Fruit fly (Drosophila melanogaster): ENCODE results near the gene Hsc70-3.

The Hsc70-3 gene

dm6 chrX:11806867-11807747 is at the start of gene Hsc70-3 (continued):
- TF ChIP-seq br (optimal IDR thresholded peaks at IDR 0.05) (no peak), CG2678 (tag; optimal IDR thresholded peaks at IDR 0.05) (peak; percentile 53), grau (tag; optimal IDR thresholded peaks at IDR 0.05) (peak; percentile 33), chm (GFP tag; IDR thresholded peaks at IDR 0.05) (peak; percentile 15; the same call in 1 of the 2 replicates), sd (tag; optimal IDR thresholded peaks at IDR 0.05) (peak; percentile 58), CG10431 (GFP tag; optimal IDR thresholded peaks at IDR 0.05) (peak; percentile 61), az2 (GFP tag; optimal IDR thresholded peaks at IDR 0.05) (peak; percentile 7), CG9797 (GFP tag; optimal IDR thresholded peaks at IDR 0.05) (no peak), CG12236 (GFP tag; optimal IDR thresholded peaks at IDR 0.05) (peak; percentile 12), zen (tag; optimal IDR thresholded peaks at IDR 0.05) (no peak), tup (GFP tag; optimal IDR thresholded peaks at IDR 0.05) (no peak), lola (GFP tag; optimal IDR thresholded peaks at IDR 0.05) (no peak), CG4328 (GFP tag; optimal IDR thresholded peaks at IDR 0.05) (peak; percentile 15), CG7839 (tag; optimal IDR thresholded peaks at IDR 0.05) (no peak), CG11560 (tag; IDR thresholded peaks at IDR 0.05) (peak; percentile 98), MESR4 (GFP tag; optimal IDR thresholded peaks at IDR 0.05) (peak; percentile 8), CG2120 (GFP tag; optimal IDR thresholded peaks at IDR 0.05) (no peak), psq (GFP tag; optimal IDR thresholded peaks at IDR 0.05) (no peak), emc (GFP tag; optimal IDR thresholded peaks at IDR 0.05) (no peak), Hey (tag; optimal IDR thresholded peaks at IDR 0.05) (no peak), Hr78 (GFP tag; optimal IDR thresholded peaks at IDR 0.05) (peak in 1 of 2 experiments; percentile 6), CG13123 (GFP tag; optimal IDR thresholded peaks at IDR 0.05) (no peak), tna (GFP tag; IDR thresholded peaks at IDR 0.05; ENCODE audit: partially characterized antibody) (no peak; the same call in 1 of the 2 replicates), CG10565 (GFP tag; optimal IDR thresholded peaks at IDR 0.05) (no peak), CG32772 (GFP tag; IDR thresholded peaks at IDR 0.05) (no peak), CG1792 (GFP tag; optimal IDR thresholded peaks at IDR 0.05) (peak; percentile 19), ATbp (GFP tag; optimal IDR thresholded peaks at IDR 0.05) (peak; percentile 89), CG14050 (GFP tag; IDR thresholded peaks at IDR 0.05) (no peak), dimm (GFP tag; IDR thresholded peaks at IDR 0.05) (no peak), Dll (GFP tag; IDR thresholded peaks at IDR 0.05; ENCODE audit: partially characterized antibody) (peak; percentile 89), Hsf (GFP tag; optimal IDR thresholded peaks at IDR 0.05) (no peak), CG2875 (GFP tag; optimal IDR thresholded peaks at IDR 0.05) (peak; percentile 81), CG8089 (GFP tag; optimal IDR thresholded peaks at IDR 0.05) (peak; percentile 34), sna (GFP tag; IDR thresholded peaks at IDR 0.05; ENCODE audit: partially characterized antibody) (peak; percentile 79; the same call in 1 of the 2 replicates), jumu (GFP tag; optimal IDR thresholded peaks at IDR 0.05) (no peak), Max (GFP tag; optimal IDR thresholded peaks at IDR 0.05) (no peak), CG4404 (GFP tag; IDR thresholded peaks at IDR 0.05) (no peak), ato (GFP tag; IDR thresholded peaks at IDR 0.05; ENCODE audit: partially characterized antibody) (no peak), Bdp1 (GFP tag; optimal IDR thresholded peaks at IDR 0.05) (no peak), HLHmδ (GFP tag; optimal IDR thresholded peaks at IDR 0.05) (peak; percentile 62), twi (tag; optimal IDR thresholded peaks at IDR 0.05) (no peak), Ets97D (GFP tag; optimal IDR thresholded peaks at IDR 0.05) (no peak), odd (GFP tag; optimal IDR thresholded peaks at IDR 0.05) (peak; percentile 68), exex (tag; optimal IDR thresholded peaks at IDR 0.05) (no peak), Mes4 (GFP tag; optimal IDR thresholded peaks at IDR 0.05) (peak; percentile 7), CG33213 (GFP tag; optimal IDR thresholded peaks at IDR 0.05) (peak; percentile 11), Sox102F (GFP tag; optimal IDR thresholded peaks at IDR 0.05) (peak; percentile 25), CG12391 (tag; optimal IDR thresholded peaks at IDR 0.05) (peak; percentile 54), yki (optimal IDR thresholded peaks at IDR 0.05) (peak; percentile 29)
